Fruit fly (Drosophila melanogaster) whole organism, embryonic: ENCODE data around the gene CG42828.

Experiments used
- Aef1 ChIP-seq: fragments of 200-800 bp; sonication (Bioruptor generic); IDR thresholded peaks from 3 replicates; pipeline ENCODE4 v1.3.6; 2022; ENCODE audit warnings: missing biosample characterization, missing genetic modification characterization
- Bdp1 ChIP-seq: fragments of 200-800 bp; sonication (Bioruptor generic); optimal IDR thresholded peaks from 3 replicates; lab custom pipeline; 2016; ENCODE audit warnings: missing biosample characterization, missing genetic modification characterization
- CG10321 ChIP-seq: fragments of 200-800 bp; sonication (Bioruptor generic); IDR thresholded peaks from 2 replicates; pipeline ENCODE4 v1.3.6; 2022; ENCODE audit warnings: missing biosample characterization, missing genetic modification characterization
- CG13287 ChIP-seq: fragments of 200-800 bp; sonication (Bioruptor generic); IDR thresholded peaks from 2 replicates; pipeline ENCODE4 v1.3.6; 2022; ENCODE audit warnings: missing biosample characterization, missing genetic modification characterization; ENCODE audit not compliant: partially characterized antibody
- CG13894 ChIP-seq: fragments of 200-800 bp; sonication (Bioruptor generic); optimal IDR thresholded peaks from 3 replicates; lab custom pipeline; 2018; ENCODE audit warnings: missing biosample characterization, mild to moderate bottlenecking, missing genetic modification characterization, moderate library complexity
- CG17802 ChIP-seq: fragments of 200-800 bp; sonication (Bioruptor generic); optimal IDR thresholded peaks from 2 replicates; lab custom pipeline; 2018; ENCODE audit warnings: missing biosample characterization, mild to moderate bottlenecking, missing genetic modification characterization, moderate library complexity
- CG3995 ChIP-seq: fragments of 200-800 bp; sonication (Bioruptor generic); optimal IDR thresholded peaks from 3 replicates; lab custom pipeline; 2016; ENCODE audit warnings: missing biosample characterization, missing genetic modification characterization
- CG6175 ChIP-seq: fragments of 200-800 bp; sonication (Bioruptor generic); IDR thresholded peaks from 3 replicates; pipeline ENCODE4 v1.3.6; 2022; ENCODE audit warnings: missing biosample characterization, missing genetic modification characterization
- CG7963 ChIP-seq: fragments of 200-800 bp; sonication (Bioruptor generic); IDR thresholded peaks from 3 replicates; pipeline ENCODE4 v1.3.6; 2022; ENCODE audit warnings: missing biosample characterization, missing genetic modification characterization; ENCODE audit not compliant: partially characterized antibody
- CG8359 ChIP-seq: fragments of 200-800 bp; sonication (Bioruptor generic); optimal IDR thresholded peaks from 2 replicates; lab custom pipeline; 2017; ENCODE audit warnings: missing biosample characterization, mild to moderate bottlenecking, missing genetic modification characterization, borderline replicate concordance
- CHES-1-like ChIP-seq: fragments of 200-800 bp; sonication (Bioruptor generic); optimal IDR thresholded peaks from 2 replicates; lab custom pipeline; 2016; ENCODE audit warnings: missing biosample characterization, missing genetic modification characterization
- Deaf1 ChIP-seq: fragments of 200-800 bp; optimal IDR thresholded peaks from 3 replicates; lab custom pipeline; 2019; ENCODE audit warnings: missing biosample characterization, mild to moderate bottlenecking, missing genetic modification characterization, moderate library complexity
- ERR ChIP-seq: fragments of 200-800 bp; sonication (Bioruptor generic); optimal IDR thresholded peaks from 2 replicates; lab custom pipeline; 2016; ENCODE audit warnings: missing biosample characterization, missing genetic modification characterization
- Kr ChIP-seq: fragments of 200-800 bp; sonication (Bioruptor generic); optimal IDR thresholded peaks from 2 replicates; lab custom pipeline; 2017; ENCODE audit warnings: missing biosample characterization, mild to moderate bottlenecking, missing genetic modification characterization
- Med ChIP-seq: fragments of 200-800 bp; sonication (Bioruptor generic); peaks from one replicate; lab custom pipeline; 2016; ENCODE audit warnings: missing biosample characterization, missing genetic modification characterization, mild to moderate bottlenecking, inconsistent platforms, moderate library complexity
- Nf-YA ChIP-seq: fragments of 200-800 bp; sonication (Bioruptor generic); IDR thresholded peaks from 2 replicates; pipeline ENCODE4 v1.3.6; 2022; ENCODE audit warnings: missing biosample characterization, missing genetic modification characterization
- Oaz ChIP-seq: fragments of 200-800 bp; sonication (Bioruptor generic); IDR thresholded peaks from 2 replicates; pipeline ENCODE4 v1.3.6; 2022; ENCODE audit warnings: missing biosample characterization, missing genetic modification characterization
- Trl ChIP-seq, 3 experiments: fragments of >200 bp in 2 of 3; fragments of 200-800 bp in 1 of 3; sonication (Bioruptor generic) in 1 of 3; optimal IDR thresholded peaks; 2 replicates in 1 of 3; 3 replicates in 2 of 3; lab custom pipeline; 2016 to 2017; ENCODE audit warnings: missing biosample characterization in 1 of 3, missing genetic modification characterization in 1 of 3
- abd-A ChIP-seq: fragments of 200-800 bp; sonication (Bioruptor generic); optimal IDR thresholded peaks from 3 replicates; lab custom pipeline; 2019; ENCODE audit warnings: missing biosample characterization, mild to moderate bottlenecking, missing genetic modification characterization, moderate library complexity
- bsh ChIP-seq, 2 experiments: fragments of 200-800 bp; sonication (Bioruptor generic); optimal IDR thresholded peaks; 2 replicates each; lab custom pipeline; 2017 to 2018; ENCODE audit warnings: mild to moderate bottlenecking in 2 of 2, missing biosample characterization in 2 of 2, missing genetic modification characterization in 2 of 2, moderate library complexity in 1 of 2
- chinmo ChIP-seq: fragments of 200-800 bp; sonication (Bioruptor generic); IDR thresholded peaks from 4 replicates; pipeline ENCODE4 v1.3.6; 2022; ENCODE audit warnings: missing biosample characterization, missing genetic modification characterization; ENCODE audit not compliant: partially characterized antibody
- crol ChIP-seq: fragments of 200-800 bp; sonication (Bioruptor generic); IDR thresholded peaks from 2 replicates; pipeline ENCODE4 v1.3.6; 2022; ENCODE audit warnings: missing biosample characterization, missing genetic modification characterization
- ewg ChIP-seq: fragments of 200-800 bp; sonication (Bioruptor generic); optimal IDR thresholded peaks from 3 replicates; lab custom pipeline; 2017; ENCODE audit warnings: mild to moderate bottlenecking, missing biosample characterization, missing genetic modification reagents, missing genetic modification characterization
- fru ChIP-seq: fragments of >200 bp; optimal IDR thresholded peaks from 2 replicates; lab custom pipeline; 2017
- hb ChIP-seq: fragments of 200-800 bp; sonication (Bioruptor generic); IDR thresholded peaks from 3 replicates; pipeline ENCODE4 v1.3.6; 2022; ENCODE audit warnings: missing biosample characterization, missing genetic modification characterization; ENCODE audit not compliant: partially characterized antibody
- hkb ChIP-seq, 2 experiments: fragments of 200-800 bp in 1 of 2; fragments of >200 bp in 1 of 2; sonication (Bioruptor generic) in 1 of 2; IDR thresholded peaks in 1 of 2; optimal IDR thresholded peaks in 1 of 2; 2 replicates each; pipeline versions ENCODE4 v1.3.6 to Lab custom; 2017 to 2022; ENCODE audit warnings: missing biosample characterization in 1 of 2, missing genetic modification characterization in 1 of 2
- jigr1 ChIP-seq: fragments of 200-800 bp; sonication (Bioruptor generic); IDR thresholded peaks from 3 replicates; pipeline ENCODE4 v1.3.6; 2022; ENCODE audit warnings: missing biosample characterization, missing genetic modification characterization
- knrl ChIP-seq: fragments of 200-800 bp; sonication (Bioruptor generic); IDR thresholded peaks from 3 replicates; pipeline ENCODE4 v1.3.6; 2022; ENCODE audit warnings: missing biosample characterization, missing genetic modification characterization; ENCODE audit not compliant: partially characterized antibody
- luna ChIP-seq: fragments of 200-800 bp; sonication (Bioruptor generic); optimal IDR thresholded peaks from 2 replicates; lab custom pipeline; 2016; ENCODE audit warnings: missing biosample characterization, missing genetic modification characterization
- psq ChIP-seq: fragments of 200-800 bp; sonication (Bioruptor generic); optimal IDR thresholded peaks from 2 replicates; lab custom pipeline; 2017; ENCODE audit warnings: missing biosample characterization, missing genetic modification characterization
- row ChIP-seq: fragments of 200-800 bp; sonication (Bioruptor generic); IDR thresholded peaks from 3 replicates; pipeline ENCODE4 v1.3.6; 2022; ENCODE audit warnings: missing biosample characterization, missing genetic modification characterization
- seq ChIP-seq: fragments of 200-800 bp; sonication (Bioruptor generic); IDR thresholded peaks from 2 replicates; pipeline ENCODE4 v1.3.6; 2022; ENCODE audit warnings: missing biosample characterization, missing genetic modification characterization
- slbo ChIP-seq: fragments of 200-800 bp; sonication (Bioruptor generic); IDR thresholded peaks from 2 replicates; pipeline ENCODE4 v1.3.6; 2022; ENCODE audit warnings: missing biosample characterization, missing genetic modification characterization
- tna ChIP-seq: fragments of 200-800 bp; sonication (Bioruptor generic); IDR thresholded peaks from 2 replicates; pipeline ENCODE4 v1.3.6; 2022; ENCODE audit warnings: missing biosample characterization, missing genetic modification characterization; ENCODE audit not compliant: partially characterized antibody
- wdn ChIP-seq: fragments of 200-800 bp; sonication (Bioruptor generic); IDR thresholded peaks from 2 replicates; pipeline ENCODE4 v1.3.6; 2022; ENCODE audit warnings: missing biosample characterization, missing genetic modification characterization
- wek ChIP-seq: fragments of 200-800 bp; sonication (Bioruptor generic); optimal IDR thresholded peaks from 3 replicates; lab custom pipeline; 2018; ENCODE audit warnings: missing biosample characterization, mild to moderate bottlenecking, missing genetic modification characterization, moderate library complexity
- zen2 ChIP-seq: fragments of 200-800 bp; sonication (Bioruptor generic); IDR thresholded peaks from 3 replicates; pipeline ENCODE4 v1.3.6; 2022; ENCODE audit warnings: missing biosample characterization, missing genetic modification characterization; ENCODE audit not compliant: partially characterized antibody

CG42828 gene

dm6 chr3R:23374290-23374689 lies 787 bp downstream of the CG42828 start (continued):
- TF ChIP-seq wdn (GFP tag; lab: Robert Waterston, UW): 0 out of 2 replicates have a peak, but pooled peaks have one; percentile 28
- no peak for TF ChIP-seq CHES-1-like (GFP tag; lab: Kevin White, UChicago)
- TF ChIP-seq Kr (GFP tag; lab: Kevin White, UChicago): no peak
- peak; percentile 45; the same call in 1 of the 2 replicates for TF ChIP-seq tna
- TF ChIP-seq luna: no peak
- TF ChIP-seq crol (GFP tag; lab: Robert Waterston, UW): peak; percentile 65
- TF ChIP-seq hkb (optimal IDR thresholded peaks at IDR 0.05; lab: Kevin White, UChicago): no peak
- TF ChIP-seq hkb (GFP tag; IDR thresholded peaks at IDR 0.05; lab: Robert Waterston, UW): no peak
- TF ChIP-seq CG7963 (GFP tag; lab: Robert Waterston, UW): no peak
- no peak for TF ChIP-seq jigr1 (GFP tag; lab: Robert Waterston, UW)
- peak; percentile 29; the same call in 1 of the 3 replicates for TF ChIP-seq row
- no peak for TF ChIP-seq Aef1 (GFP tag; lab: Robert Waterston, UW)
- peak; percentile 37 for TF ChIP-seq CG13894 (tag; lab: Kevin White, UChicago)
- no peak for TF ChIP-seq hb (GFP tag; lab: Robert Waterston, UW)
- TF ChIP-seq knrl (GFP tag; lab: Robert Waterston, UW): no peak

DNA sequence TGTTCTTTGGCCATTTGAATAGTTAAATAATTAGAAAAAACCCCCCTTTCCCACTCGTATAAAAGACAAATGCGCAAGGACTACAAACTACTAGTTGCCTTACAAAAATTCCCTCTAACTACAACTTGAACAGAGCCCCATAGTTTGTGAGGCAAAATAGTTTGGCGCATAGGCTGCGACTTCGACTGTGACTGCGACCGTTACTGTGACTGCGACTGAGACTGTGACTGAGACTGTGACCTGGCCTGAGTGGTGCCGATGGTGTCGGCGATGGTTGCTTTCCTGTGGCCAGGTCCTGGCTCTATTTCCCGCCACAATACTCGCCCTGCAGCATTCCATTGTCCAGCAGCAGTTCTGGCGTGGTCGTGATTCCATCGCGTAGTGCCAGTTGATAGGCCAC lies 3.8 kb downstream of the CG42828 start:
- TF ChIP-seq CG3995: peak; percentile 90
- no peak for TF ChIP-seq wek (GFP tag; lab: Kevin White, UChicago)
- TF ChIP-seq fru: no peak

DNA sequence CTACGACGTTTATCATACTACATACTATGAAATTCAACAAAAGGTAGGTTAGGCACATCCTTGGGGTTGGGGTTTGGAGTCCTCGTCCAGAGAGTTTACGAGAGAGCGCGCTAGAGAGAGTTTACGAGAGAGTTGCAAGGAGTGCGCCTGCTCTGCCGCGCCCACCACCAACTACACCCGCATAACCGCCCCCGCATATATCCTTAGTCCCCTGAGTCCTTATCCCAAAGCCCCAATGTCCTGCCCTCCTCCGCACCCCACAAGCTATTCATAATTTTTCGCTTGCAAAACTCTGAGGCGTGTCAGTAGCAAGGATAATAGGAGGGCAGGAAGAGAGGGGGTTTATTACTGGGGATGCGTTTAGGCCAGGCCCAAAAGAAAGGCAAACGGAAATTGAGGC lies 10.2 kb downstream of the CG42828 start:
- TF ChIP-seq Bdp1 (GFP tag; lab: Kevin White, UChicago) (no peak), Med (GFP tag; lab: Kevin White, UChicago) (peak; percentile 13), bsh (GFP tag; optimal IDR thresholded peaks at IDR 0.05; lab: Kevin White, UChicago) (peak in 1 of 2 experiments; percentile 5), Deaf1 (peak; percentile 11), seq (GFP tag; lab: Robert Waterston, UW) (peak; percentile 49; the same call in 1 of the 2 replicates), slbo (GFP tag; lab: Robert Waterston, UW) (0 out of 2 replicates have a peak, but pooled peaks have one; percentile 24), ewg (GFP tag; lab: Kevin White, UChicago) (peak; percentile 88), CG17802 (tag; lab: Kevin White, UChicago) (no peak), CG6175 (GFP tag; lab: Robert Waterston, UW) (no peak), psq (GFP tag; lab: Kevin White, UChicago) (no peak), CG10321 (GFP tag; lab: Robert Waterston, UW) (0 out of 2 replicates have a peak, but pooled peaks have one; percentile 7), CG8359 (GFP tag; lab: Kevin White, UChicago) (no peak), crol (GFP tag; lab: Robert Waterston, UW) (peak; percentile 88), Trl (optimal IDR thresholded peaks at IDR 0.05; lab: Kevin White, UChicago) (peak; percentile 45 to 64), Trl (GFP tag; optimal IDR thresholded peaks at IDR 0.05; lab: Kevin White, UChicago) (no peak), CG13287 (GFP tag; lab: Robert Waterston, UW) (0 out of 2 replicates have a peak, but pooled peaks have one; percentile 12), Nf-YA (GFP tag; lab: Robert Waterston, UW) (no peak), abd-A (tag; lab: Kevin White, UChicago) (peak; percentile 70), CG13894 (tag; lab: Kevin White, UChicago) (peak; percentile 70), ERR (GFP tag; lab: Kevin White, UChicago) (no peak), zen2 (GFP tag; lab: Robert Waterston, UW) (no peak), Oaz (0 out of 2 replicates have a peak, but pooled peaks have one; percentile 11), chinmo (0 out of 4 replicates have a peak, but pooled peaks have one; percentile 8)
